Fruit fly (Drosophila melanogaster): ENCODE measurements around the gene Nup153.

Nup153 gene

DNA sequence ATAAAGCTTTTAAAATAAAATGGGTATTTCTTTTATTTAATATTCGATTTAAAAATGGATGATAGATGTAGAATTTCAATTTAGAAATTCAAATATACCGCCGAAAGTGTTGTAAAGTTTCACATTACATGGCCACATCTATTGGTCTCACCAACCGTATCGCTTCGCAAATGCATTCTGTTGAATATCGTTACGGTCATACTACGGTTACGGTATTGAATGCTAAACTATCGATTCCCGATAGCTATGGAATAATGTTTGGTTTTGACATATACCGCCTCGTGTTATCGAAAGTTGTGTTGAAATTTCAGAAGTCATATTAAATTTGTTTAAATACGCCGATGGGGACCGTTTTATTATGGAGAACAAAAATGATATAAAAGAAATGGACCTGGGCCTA is 52.1 kb downstream of the Nup153 start, which contains the start of the genes CG32573 and CG42512:
CG32573 (plus strand) TSS at position 279 of the 400 bp plus-strand sequence.
CG42512 (plus strand) TSS at position 279 of the 400 bp plus-strand sequence.
- TF ChIP-seq insv (optimal IDR thresholded peaks at IDR 0.05) (no peak), psq (optimal IDR thresholded peaks at IDR 0.05) (no peak), h (optimal IDR thresholded peaks at IDR 0.05) (no peak), Sin3A (optimal IDR thresholded peaks at IDR 0.05) (no peak), Myc (optimal IDR thresholded peaks at IDR 0.05) (no peak), ttk (optimal IDR thresholded peaks at IDR 0.05) (no peak)

dm6 chrX:16651625-16652024 is 52.6 kb downstream of the Nup153 start:
- TF ChIP-seq psq (optimal IDR thresholded peaks at IDR 0.05) (no peak), h (optimal IDR thresholded peaks at IDR 0.05) (no peak), ttk (optimal IDR thresholded peaks at IDR 0.05) (no peak), Sin3A (optimal IDR thresholded peaks at IDR 0.05) (no peak), insv (optimal IDR thresholded peaks at IDR 0.05) (no peak), Myc (optimal IDR thresholded peaks at IDR 0.05) (no peak)

dm6 chrX:16654931-16655409 is 55.9 kb downstream of the Nup153 start, which contains the start of the genes Nemp and r:
Nemp (minus strand) TSS chrX:16655015.
r (plus strand) TSS chrX:16655359.
- TF ChIP-seq ttk (optimal IDR thresholded peaks at IDR 0.05) = no peak
- TF ChIP-seq Sin3A (optimal IDR thresholded peaks at IDR 0.05) = no peak
- TF ChIP-seq psq (optimal IDR thresholded peaks at IDR 0.05) = no peak
- no peak for TF ChIP-seq h (optimal IDR thresholded peaks at IDR 0.05)
- no peak for TF ChIP-seq Myc (optimal IDR thresholded peaks at IDR 0.05)
- no peak for TF ChIP-seq insv (optimal IDR thresholded peaks at IDR 0.05)

dm6 chrX:16655724-16656235 is 56.7 kb downstream of the Nup153 start:
- no peak for TF ChIP-seq psq (optimal IDR thresholded peaks at IDR 0.05)
